Fruit fly (Drosophila melanogaster): ENCODE data around the gene Acp26Aa.

dm6 chr2L:5894533-5894932 lies 837 bp upstream of the Acp26Aa start:
- no peak for TF ChIP-seq Pif1B (GFP tag; optimal IDR thresholded peaks at IDR 0.05)
- TF ChIP-seq D1 (tag; optimal IDR thresholded peaks at IDR 0.05) = no peak
- TF ChIP-seq CG34367 (tag; optimal IDR thresholded peaks at IDR 0.05) = no peak
